Worm (Caenorhabditis elegans): Measurements from ENCODE around the gene col-144.

Gene col-144

DNA sequence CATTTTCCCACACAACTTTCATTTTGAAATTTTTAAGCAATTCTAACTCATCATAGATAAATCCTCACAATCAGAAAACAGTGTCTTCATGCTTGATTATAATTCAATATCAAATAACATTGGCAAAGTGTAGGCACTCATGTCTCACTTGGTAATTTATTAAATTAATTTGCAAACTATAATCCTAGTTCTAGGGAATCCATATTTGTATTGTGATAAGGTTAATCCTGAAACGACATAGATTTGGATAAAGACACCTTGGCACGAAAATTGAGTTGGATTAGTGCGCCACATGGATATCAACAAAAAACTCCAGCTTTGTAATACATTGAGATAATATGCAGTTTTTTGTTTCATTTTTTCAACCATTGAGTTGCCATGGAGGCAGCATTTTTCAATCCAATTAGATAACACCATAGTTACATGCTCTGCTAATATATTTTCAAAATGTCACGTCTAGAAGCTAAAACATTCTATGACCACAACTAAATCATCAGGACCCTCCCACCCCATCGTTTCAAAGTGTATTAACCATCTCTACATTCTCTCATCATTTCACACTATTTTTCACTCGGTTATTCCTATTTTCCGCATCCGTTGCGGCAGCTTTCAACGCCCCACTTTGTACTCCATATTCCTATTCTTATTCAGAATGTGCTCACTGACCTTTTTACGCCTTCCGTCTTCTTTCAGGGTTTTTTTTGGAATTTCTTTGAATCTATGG lies 23.4 kb upstream of the col-144 start:
- TF ChIP-seq nhr-84 (tag; optimal IDR thresholded peaks at IDR 0.05) (no peak), mef-2 (tag; optimal IDR thresholded peaks at IDR 0.05) (no peak), xbp-1 (tag; optimal IDR thresholded peaks at IDR 0.05) (no peak), skn-1 (tag; optimal IDR thresholded peaks at IDR 0.05) (no peak), nhr-85 (tag) (no peak), ceh-63 (GFP tag; optimal IDR thresholded peaks at IDR 0.05) (no peak), mdl-1 (tag; optimal IDR thresholded peaks at IDR 0.05) (no peak), fos-1 (tag; optimal IDR thresholded peaks at IDR 0.05) (no peak), lin-35 (GFP tag; optimal IDR thresholded peaks at IDR 0.05) (no peak), egl-13 (tag; optimal IDR thresholded peaks at IDR 0.05) (no peak), dsc-1 (tag; optimal IDR thresholded peaks at IDR 0.05) (peak; percentile 98), nhr-47 (tag; optimal IDR thresholded peaks at IDR 0.05) (peak; percentile 1), tlp-1 (tag; optimal IDR thresholded peaks at IDR 0.05) (no peak), ztf-4 (tag; optimal IDR thresholded peaks at IDR 0.05) (no peak), efl-1 (optimal IDR thresholded peaks at IDR 0.05) (no peak), efl-1 (GFP tag; optimal IDR thresholded peaks at IDR 0.05 in 1 of 2) (no peak), ceh-88 (GFP tag; IDR thresholded peaks at IDR 0.05) (no peak), mab-9 (GFP tag; IDR thresholded peaks at IDR 0.05) (no peak), unc-86 (tag; optimal IDR thresholded peaks at IDR 0.05) (no peak), lin-14 (GFP tag; optimal IDR thresholded peaks at IDR 0.05) (peak; percentile 26), efl-3 (GFP tag; optimal IDR thresholded peaks at IDR 0.05) (no peak), pax-3 (tag; optimal IDR thresholded peaks at IDR 0.05) (peak; percentile 22), sup-37 (GFP tag; optimal IDR thresholded peaks at IDR 0.05) (no peak), fkh-4 (tag; optimal IDR thresholded peaks at IDR 0.05; ENCODE audit: borderline replicate concordance) (no peak), ets-5 (GFP tag; IDR thresholded peaks at IDR 0.05) (no peak), zag-1 (tag; optimal IDR thresholded peaks at IDR 0.05) (no peak), alr-1 (tag; optimal IDR thresholded peaks at IDR 0.05; ENCODE audit: borderline replicate concordance) (no peak), ama-1 (optimal IDR thresholded peaks at IDR 0.05) (no peak), hlh-17 (GFP tag; optimal IDR thresholded peaks at IDR 0.05; ENCODE audit: borderline replicate concordance) (no peak), egl-27 (tag; optimal IDR thresholded peaks at IDR 0.05) (no peak), blmp-1 (tag; optimal IDR thresholded peaks at IDR 0.05) (no peak), snu-23 (GFP tag; optimal IDR thresholded peaks at IDR 0.05) (no peak), unc-130 (tag; optimal IDR thresholded peaks at IDR 0.05) (no peak), lir-3 (tag; optimal IDR thresholded peaks at IDR 0.05; ENCODE audit: poor library complexity) (no peak), fkh-8 (tag; optimal IDR thresholded peaks at IDR 0.05) (peak; percentile 3), C34B4.2 (tag; optimal IDR thresholded peaks at IDR 0.05) (no peak), nhr-11 (tag; optimal IDR thresholded peaks at IDR 0.05) (no peak), nhr-20 (tag; optimal IDR thresholded peaks at IDR 0.05) (no peak), tbx-2 (tag; optimal IDR thresholded peaks at IDR 0.05) (no peak), nhr-19 (GFP tag; conservative IDR thresholded peaks at IDR 0.05) (no peak)

DNA sequence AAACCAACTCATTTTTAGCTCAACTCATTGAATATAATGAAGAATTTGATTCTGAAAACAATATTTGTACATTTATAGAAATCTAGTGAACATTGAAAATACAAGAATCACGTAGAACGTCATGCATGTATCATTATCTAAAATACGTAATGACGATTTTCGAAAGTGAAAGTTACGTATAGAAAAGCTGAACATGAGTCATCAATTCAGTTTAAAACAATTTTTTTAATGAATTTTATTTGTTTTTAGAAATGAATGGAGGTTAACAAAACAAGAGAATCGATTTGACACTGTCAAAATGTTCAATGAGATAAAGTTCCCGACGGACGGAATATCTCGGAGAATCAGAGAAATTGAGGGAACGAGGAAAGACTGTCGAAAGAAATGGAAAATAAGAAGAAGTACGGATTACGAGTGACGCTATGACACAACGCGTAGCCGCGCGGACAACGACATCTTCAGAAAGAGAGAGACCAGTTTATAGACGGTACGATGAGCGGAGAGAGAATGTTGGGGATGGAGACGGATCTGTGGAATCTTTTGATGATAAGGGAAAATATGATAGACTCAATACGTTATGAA lies 21.3 kb upstream of the col-144 start, which contains the start of gene ptr-1:
Gene ptr-1 (minus strand): TSS at position 51 of the 582 bp plus-strand sequence.
- TF ChIP-seq lin-35 (GFP tag; optimal IDR thresholded peaks at IDR 0.05) (no peak), blmp-1 (tag; optimal IDR thresholded peaks at IDR 0.05) (peak; percentile 95), unc-62 (GFP tag; optimal IDR thresholded peaks at IDR 0.05) (no peak), ceh-82 (tag; optimal IDR thresholded peaks at IDR 0.05) (no peak)

All from whole organism, L1 larva.